Worm (Caenorhabditis elegans) whole organism, L4 larva: ENCODE measurements around the gene Y37E11AM.2.

Source experiments
- D1046.2 ChIP-seq: fragments of 200-800 bp; sonication (Bioruptor generic); IDR thresholded peaks from 2 replicates; pipeline ENCODE4 v1.3.6; 2022; ENCODE audit warnings: missing genetic modification characterization, missing compliant biosample characterization
- R02D3.7 ChIP-seq: fragments of 150-350 bp; sonication (generic microtip); optimal IDR thresholded peaks from 3 replicates; lab custom pipeline; 2014; ENCODE audit warnings: missing biosample characterization, missing genetic modification characterization
- T26A8.4 ChIP-seq: fragments of 200-800 bp; sonication (Bioruptor generic); IDR thresholded peaks from 2 replicates; pipeline ENCODE4 v1.3.6; 2022; ENCODE audit warnings: missing genetic modification characterization, missing compliant biosample characterization
- Y48G9A.11 ChIP-seq: fragments of 200-800 bp; sonication (Bioruptor generic); IDR thresholded peaks from 2 replicates; pipeline ENCODE4 v1.3.6; 2022; ENCODE audit warnings: missing genetic modification reagents, missing genetic modification characterization, missing compliant biosample characterization
- Y5F2A.4 ChIP-seq: fragments of 200-800 bp; sonication (Bioruptor generic); optimal IDR thresholded peaks from 2 replicates; lab custom pipeline; 2018; ENCODE audit warnings: mild to moderate bottlenecking, missing genetic modification characterization, missing compliant biosample characterization
- Y75B8A.6 ChIP-seq: fragments of 200-800 bp; sonication (Bioruptor generic); IDR thresholded peaks from 2 replicates; pipeline ENCODE4 v1.3.6; 2022; ENCODE audit warnings: missing genetic modification reagents, missing genetic modification characterization, missing compliant biosample characterization
- ZK546.5 ChIP-seq, 2 experiments: sonication (generic microtip); optimal IDR thresholded peaks; 2 replicates each; lab custom pipeline; 2017; ENCODE audit warnings: missing biosample characterization in 2 of 2, missing genetic modification characterization in 2 of 2
- aha-1 ChIP-seq: fragments of 150-350 bp; peaks from one replicate; lab custom pipeline; 2014; ENCODE audit warnings: missing biosample characterization, missing genetic modification characterization
- ama-1 ChIP-seq: fragments of 150-350 bp; optimal IDR thresholded peaks from 2 replicates; lab custom pipeline; 2014; ENCODE audit warnings: inconsistent platforms, mixed read lengths
- ceh-20 ChIP-seq: fragments of 200-800 bp; sonication (Bioruptor generic); IDR thresholded peaks from 2 replicates; pipeline ENCODE4 v1.3.6; 2022; ENCODE audit warnings: missing genetic modification reagents, missing genetic modification characterization, missing compliant biosample characterization
- ceh-28 ChIP-seq: fragments of 150-350 bp; optimal IDR thresholded peaks from 2 replicates; lab custom pipeline; 2014; ENCODE audit warnings: missing biosample characterization, missing genetic modification reagents, missing genetic modification characterization
- ceh-32 ChIP-seq: sonication (generic microtip); optimal IDR thresholded peaks from 2 replicates; lab custom pipeline; 2016; ENCODE audit warnings: mild to moderate bottlenecking, missing genetic modification characterization, missing compliant biosample characterization; ENCODE audit not compliant: poor library complexity
- ceh-44 ChIP-seq: fragments of 200-800 bp; sonication (Bioruptor generic); IDR thresholded peaks from 2 replicates; pipeline ENCODE4 v1.3.6; 2022; ENCODE audit warnings: missing genetic modification reagents, missing genetic modification characterization, missing compliant biosample characterization
- ceh-62 ChIP-seq: sonication (generic microtip); optimal IDR thresholded peaks from 2 replicates; lab custom pipeline; 2017; ENCODE audit warnings: missing biosample characterization, missing genetic modification characterization
- ceh-82 ChIP-seq: sonication (generic microtip); optimal IDR thresholded peaks from 2 replicates; lab custom pipeline; 2017; ENCODE audit warnings: missing biosample characterization, missing genetic modification characterization
- ces-1 ChIP-seq: fragments of 150-350 bp; sonication (generic microtip); optimal IDR thresholded peaks from 4 replicates; lab custom pipeline; 2014; ENCODE audit warnings: missing biosample characterization, missing genetic modification reagents, missing genetic modification characterization
- cey-2 ChIP-seq: sonication (generic microtip); optimal IDR thresholded peaks from 3 replicates; lab custom pipeline; 2017; ENCODE audit warnings: missing genetic modification characterization, mild to moderate bottlenecking, missing compliant biosample characterization, antibody characterized with exemption, borderline replicate concordance; ENCODE audit not compliant: insufficient read depth
- ctbp-1 ChIP-seq: fragments of 200-800 bp; sonication (Bioruptor generic); IDR thresholded peaks from 2 replicates; pipeline ENCODE4 v1.3.6; 2022; ENCODE audit warnings: missing genetic modification reagents, missing genetic modification characterization, missing compliant biosample characterization
- daf-12 ChIP-seq: fragments of 150-350 bp; optimal IDR thresholded peaks from 2 replicates; lab custom pipeline; 2014; ENCODE audit warnings: missing biosample characterization, missing genetic modification reagents, missing genetic modification characterization
- dmd-6 ChIP-seq: fragments of 200-800 bp; sonication (Bioruptor generic); IDR thresholded peaks from 2 replicates; pipeline ENCODE4 v1.3.6; 2022; ENCODE audit warnings: missing genetic modification reagents, missing genetic modification characterization, missing compliant biosample characterization
- dmd-9 ChIP-seq: fragments of 200-800 bp; sonication (Bioruptor generic); IDR thresholded peaks from 2 replicates; pipeline ENCODE4 v1.3.6; 2022; ENCODE audit warnings: missing genetic modification reagents, missing genetic modification characterization, missing compliant biosample characterization
- dpl-1 ChIP-seq: fragments of 150-350 bp; optimal IDR thresholded peaks from 2 replicates; lab custom pipeline; 2014; ENCODE audit warnings: missing biosample characterization, missing genetic modification reagents, missing genetic modification characterization
- dve-1 ChIP-seq: sonication (generic microtip); optimal IDR thresholded peaks from 2 replicates; lab custom pipeline; 2017; ENCODE audit warnings: antibody characterized with exemption, mild to moderate bottlenecking, missing genetic modification characterization, missing compliant biosample characterization; ENCODE audit not compliant: insufficient read depth
- egl-27 ChIP-seq: sonication (generic microtip); optimal IDR thresholded peaks from 3 replicates; lab custom pipeline; 2017; ENCODE audit warnings: missing biosample characterization, missing genetic modification reagents, missing genetic modification characterization
- egl-43 ChIP-seq: fragments of 200-800 bp; sonication (Bioruptor generic); IDR thresholded peaks from 2 replicates; pipeline ENCODE4 v1.3.6; 2022; ENCODE audit warnings: missing genetic modification reagents, missing genetic modification characterization, missing compliant biosample characterization
- fos-1 ChIP-seq: fragments of 150-350 bp; optimal IDR thresholded peaks from 2 replicates; lab custom pipeline; 2014; ENCODE audit warnings: missing biosample characterization, missing genetic modification characterization
- gei-8 ChIP-seq: fragments of 200-800 bp; sonication (Bioruptor generic); optimal IDR thresholded peaks from 2 replicates; lab custom pipeline; 2018; ENCODE audit warnings: mild to moderate bottlenecking, missing genetic modification characterization, missing compliant biosample characterization
- hif-1 ChIP-seq, 2 experiments: sonication (generic microtip); optimal IDR thresholded peaks; 2 replicates each; lab custom pipeline; 2016 to 2017; ENCODE audit warnings: missing compliant biosample characterization in 2 of 2, missing genetic modification characterization in 2 of 2, missing genetic modification reagents in 2 of 2, missing genotype in 2 of 2, mild to moderate bottlenecking in 1 of 2
- jun-1 ChIP-seq: fragments of 150-350 bp; optimal IDR thresholded peaks from 2 replicates; lab custom pipeline; 2014; ENCODE audit warnings: missing biosample characterization, missing genetic modification reagents, missing genetic modification characterization
- lin-13 ChIP-seq: fragments of 150-350 bp; optimal IDR thresholded peaks from 2 replicates; lab custom pipeline; 2014; ENCODE audit warnings: missing biosample characterization, missing genetic modification reagents, missing genetic modification characterization
- lin-15B ChIP-seq: fragments of 150-350 bp; sonication (generic microtip); optimal IDR thresholded peaks from 3 replicates; lab custom pipeline; 2014; ENCODE audit warnings: missing biosample characterization, missing genetic modification characterization
- lin-29 ChIP-seq: fragments of 200-800 bp; sonication (Bioruptor generic); IDR thresholded peaks from 2 replicates; pipeline ENCODE4 v1.3.6; 2022; ENCODE audit warnings: missing genetic modification reagents, missing genetic modification characterization, missing compliant biosample characterization
- lir-3 ChIP-seq: sonication (generic microtip); optimal IDR thresholded peaks from 2 replicates; lab custom pipeline; 2016; ENCODE audit warnings: mild to moderate bottlenecking, missing genetic modification characterization, missing compliant biosample characterization
- madf-5 ChIP-seq, 2 experiments: fragments of 200-800 bp; sonication (Bioruptor generic); IDR thresholded peaks; 2 replicates each; pipeline ENCODE4 v1.3.6; 2022; ENCODE audit warnings: missing compliant biosample characterization in 2 of 2, missing genetic modification characterization in 2 of 2
- mdl-1 ChIP-seq, 2 experiments: fragments of 150-350 bp in 1 of 2; sonication (generic microtip) in 1 of 2; optimal IDR thresholded peaks; 2 replicates each; lab custom pipeline; 2014 to 2017; ENCODE audit warnings: missing biosample characterization in 2 of 2, missing genetic modification characterization in 2 of 2
- mep-1 ChIP-seq: fragments of 150-350 bp; sonication (generic microtip); optimal IDR thresholded peaks from 3 replicates; lab custom pipeline; 2014; ENCODE audit warnings: missing biosample characterization, missing genetic modification characterization
- mxl-3 ChIP-seq: fragments of 200-800 bp; sonication (Bioruptor generic); optimal IDR thresholded peaks from 2 replicates; lab custom pipeline; 2018; ENCODE audit warnings: mild to moderate bottlenecking, missing genetic modification characterization, missing compliant biosample characterization
- nhr-25 ChIP-seq: sonication (generic microtip); optimal IDR thresholded peaks from 2 replicates; lab custom pipeline; 2017; ENCODE audit warnings: missing genetic modification characterization, mild to moderate bottlenecking, missing compliant biosample characterization, antibody characterized with exemption, moderate library complexity, borderline replicate concordance; ENCODE audit not compliant: insufficient read depth
- nhr-28 ChIP-seq: fragments of 150-350 bp; optimal IDR thresholded peaks from 2 replicates; lab custom pipeline; 2014; ENCODE audit warnings: missing biosample characterization, missing genetic modification characterization
- nhr-41 ChIP-seq: fragments of 200-800 bp; sonication (Bioruptor generic); IDR thresholded peaks from 2 replicates; pipeline ENCODE4 v1.3.6; 2022; ENCODE audit warnings: missing genetic modification reagents, missing genetic modification characterization, missing compliant biosample characterization
- nhr-48 ChIP-seq: sonication (generic microtip); optimal IDR thresholded peaks from 2 replicates; lab custom pipeline; 2016; ENCODE audit warnings: mild to moderate bottlenecking, missing genetic modification characterization, missing compliant biosample characterization
- nhr-77 ChIP-seq: fragments of 150-350 bp; optimal IDR thresholded peaks from 2 replicates; lab custom pipeline; 2014; ENCODE audit warnings: missing biosample characterization, missing genetic modification characterization
- saeg-2 ChIP-seq: fragments of 200-800 bp; sonication (Bioruptor generic); IDR thresholded peaks from 2 replicates; pipeline ENCODE4 v1.3.6; 2022; ENCODE audit warnings: missing genetic modification reagents, missing genetic modification characterization, missing compliant biosample characterization
- sdz-12 ChIP-seq: fragments of 200-800 bp; sonication (Bioruptor generic); optimal IDR thresholded peaks from 2 replicates; lab custom pipeline; 2018; ENCODE audit warnings: mild to moderate bottlenecking, missing genetic modification characterization, missing compliant biosample characterization
- set-16 ChIP-seq: fragments of 200-800 bp; sonication (Bioruptor generic); IDR thresholded peaks from 2 replicates; pipeline ENCODE4 v1.3.6; 2022; ENCODE audit warnings: missing genetic modification reagents, missing genetic modification characterization, missing compliant biosample characterization
- tra-1 ChIP-seq: fragments of 200-800 bp; sonication (Bioruptor generic); IDR thresholded peaks from 2 replicates; pipeline ENCODE4 v1.3.6; 2022; ENCODE audit warnings: missing genetic modification reagents, missing genetic modification characterization, missing compliant biosample characterization
- unc-130 ChIP-seq: sonication (generic microtip); optimal IDR thresholded peaks from 2 replicates; lab custom pipeline; 2016; ENCODE audit warnings: missing genetic modification reagents, missing genetic modification characterization, missing compliant biosample characterization
- unc-62 ChIP-seq, 3 experiments: fragments of 150-350 bp in 1 of 3; sonication (generic microtip); optimal IDR thresholded peaks in 2 of 3; peaks in 1 of 3; 1 replicate in 1 of 3; 2 replicates in 2 of 3; lab custom pipeline; 2014 to 2017; ENCODE audit warnings: missing biosample characterization in 3 of 3, missing genetic modification characterization in 3 of 3, missing genetic modification reagents in 3 of 3, missing genotype in 1 of 3
- zfp-2 ChIP-seq: sonication (generic microtip); optimal IDR thresholded peaks from 2 replicates; lab custom pipeline; 2016; ENCODE audit warnings: mild to moderate bottlenecking, missing genetic modification characterization, missing compliant biosample characterization
- zip-11 ChIP-seq: fragments of 200-800 bp; sonication (Bioruptor generic); IDR thresholded peaks from 2 replicates; pipeline ENCODE4 v1.3.6; 2022; ENCODE audit warnings: missing genetic modification characterization, missing compliant biosample characterization
- zip-2 ChIP-seq: fragments of 150-350 bp; optimal IDR thresholded peaks from 2 replicates; lab custom pipeline; 2014; ENCODE audit warnings: missing biosample characterization, missing genetic modification characterization
- ztf-7 ChIP-seq: fragments of 150-350 bp; optimal IDR thresholded peaks from 2 replicates; lab custom pipeline; 2014; ENCODE audit warnings: missing biosample characterization, missing genetic modification characterization

Gene Y37E11AM.2

ce11 chrIV:3694638-3695037 lies 30.6 kb downstream of the Y37E11AM.2 start, which contains the start of the genes taf-6.2 and Y37E11AL.3 (continued):
- TF ChIP-seq zfp-2 (tag; lab: Kevin White, UChicago): no peak
- no peak for TF ChIP-seq lir-3 (tag; lab: Kevin White, UChicago)
- TF ChIP-seq ceh-20 (GFP tag; lab: Robert Waterston, UW): no peak
- no peak for TF ChIP-seq nhr-41
- TF ChIP-seq unc-130: no peak
- no peak for TF ChIP-seq zip-2 (tag; lab: Kevin White, UChicago)
- TF ChIP-seq ZK546.5 (tag; optimal IDR thresholded peaks at IDR 0.05; lab: Kevin White, UChicago): no peak
- no peak for TF ChIP-seq set-16
- no peak for TF ChIP-seq Y48G9A.11
- no peak for TF ChIP-seq Y5F2A.4 (GFP tag; lab: Kevin White, UChicago)
- peak; percentile 33 for TF ChIP-seq mep-1 (tag; lab: Kevin White, UChicago)
- no peak for TF ChIP-seq T26A8.4 (GFP tag; lab: Robert Waterston, UW)
- TF ChIP-seq dpl-1 (GFP tag; lab: Kevin White, UChicago): peak; percentile 88
- no peak for TF ChIP-seq jun-1 (tag; lab: Kevin White, UChicago)
- no peak for TF ChIP-seq dmd-6
- no peak for TF ChIP-seq ceh-62 (tag; lab: Kevin White, UChicago)
- TF ChIP-seq egl-43 (GFP tag; lab: Robert Waterston, UW): no peak
- TF ChIP-seq hif-1 (tag; optimal IDR thresholded peaks at IDR 0.05; lab: Kevin White, UChicago): no peak
- no peak for TF ChIP-seq ceh-44
- no peak for TF ChIP-seq nhr-25 (tag; lab: Kevin White, UChicago)
- TF ChIP-seq ctbp-1: no peak
- TF ChIP-seq sdz-12 (GFP tag; lab: Kevin White, UChicago): no peak
- TF ChIP-seq aha-1 (tag; lab: Kevin White, UChicago): peak; percentile 29
- no peak for TF ChIP-seq saeg-2 (GFP tag; lab: Robert Waterston, UW)
- no peak for TF ChIP-seq ces-1
- no peak for TF ChIP-seq mxl-3
- no peak for TF ChIP-seq fos-1
- no peak for TF ChIP-seq egl-27 (tag; lab: Kevin White, UChicago)
- TF ChIP-seq ztf-7 (tag; lab: Kevin White, UChicago): no peak
- TF ChIP-seq ama-1 (lab: Kevin White, UChicago): no peak
- no peak for TF ChIP-seq nhr-48
- TF ChIP-seq ceh-28 (tag; lab: Kevin White, UChicago): no peak
- TF ChIP-seq D1046.2 (GFP tag; lab: Robert Waterston, UW): no peak
- TF ChIP-seq lin-13 (GFP tag; lab: Kevin White, UChicago): no peak
- TF ChIP-seq gei-8 (GFP tag; lab: Kevin White, UChicago): no peak
- no peak for TF ChIP-seq lin-15B
- TF ChIP-seq Y75B8A.6: no peak
- no peak for TF ChIP-seq lin-29 (GFP tag; lab: Robert Waterston, UW)
- peak; percentile 52 for TF ChIP-seq nhr-28 (tag; lab: Kevin White, UChicago)
- TF ChIP-seq ceh-82: no peak
- no peak for TF ChIP-seq daf-12 (tag; lab: Kevin White, UChicago)
- TF ChIP-seq dve-1: no peak
- TF ChIP-seq madf-5 (GFP tag; IDR thresholded peaks at IDR 0.05; lab: Robert Waterston, UW): no peak
- TF ChIP-seq mdl-1 (tag; optimal IDR thresholded peaks at IDR 0.05; lab: Kevin White, UChicago): no peak
- no peak for TF ChIP-seq cey-2 (tag; lab: Kevin White, UChicago)
- no peak for TF ChIP-seq dmd-9 (GFP tag; lab: Robert Waterston, UW)
- no peak for TF ChIP-seq ceh-32
- TF ChIP-seq zip-11 (GFP tag; lab: Robert Waterston, UW): no peak
- no peak for TF ChIP-seq nhr-77 (tag; lab: Kevin White, UChicago)
- TF ChIP-seq R02D3.7 (tag; lab: Kevin White, UChicago): no peak
- TF ChIP-seq unc-62 (GFP tag; optimal IDR thresholded peaks at IDR 0.05 in 1 of 2; lab: Kevin White, UChicago): no peak
- TF ChIP-seq unc-62 (tag; optimal IDR thresholded peaks at IDR 0.05; lab: Kevin White, UChicago): no peak
- TF ChIP-seq tra-1 (GFP tag; lab: Robert Waterston, UW): no peak
